Worm (Caenorhabditis elegans) whole organism, L4/young adult: Measurements from ENCODE around the gene T08H10.3.

Source experiments
- W03F9.2 ChIP-seq: fragments of 150-350 bp; optimal IDR thresholded peaks from 2 replicates; lab custom pipeline; 2014; ENCODE audit warnings: missing biosample characterization, missing genetic modification characterization
- dao-5 ChIP-seq: sonication (generic microtip); optimal IDR thresholded peaks from 2 replicates; lab custom pipeline; 2016; ENCODE audit warnings: missing genotype, missing genetic modification characterization, moderate library complexity, missing compliant biosample characterization
- him-1 ChIP-seq: sonication (generic microtip); optimal IDR thresholded peaks from 2 replicates; lab custom pipeline; 2016; ENCODE audit warnings: missing genotype, missing genetic modification reagents, missing genetic modification characterization, missing compliant biosample characterization

- TF ChIP-seq him-1 (tag; lab: Kevin White, UChicago) (no peak), dao-5 (no peak), W03F9.2 (no peak)
These were observed 48.1 kb upstream of the T08H10.3 start for ce11 chrV:4423087-4423486.
